Fruit fly (Drosophila melanogaster): ENCODE results near the gene wor.

Gene wor

DNA sequence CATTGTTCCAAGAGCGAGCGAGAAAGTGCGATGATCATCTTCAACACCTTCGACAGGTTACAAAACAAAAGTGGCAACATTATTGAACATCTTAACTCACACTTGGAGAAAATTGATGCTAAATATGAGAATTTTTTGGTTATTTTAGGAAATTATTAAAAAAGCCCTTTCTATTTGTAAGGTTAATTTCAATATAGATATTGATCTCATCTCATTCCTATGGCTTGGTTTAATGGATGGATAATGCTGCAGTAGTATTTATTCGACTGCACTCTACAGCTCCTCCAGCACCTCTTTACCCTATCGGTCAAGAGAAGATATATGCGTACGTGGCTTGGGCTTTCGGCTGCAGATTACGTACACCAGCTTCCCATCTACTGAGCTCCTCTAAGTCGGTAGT, 38.6 kb downstream of the wor start (continued):
- TF ChIP-seq vri (GFP tag; optimal IDR thresholded peaks at IDR 0.05), result no peak
- 0 out of 3 replicates have a peak, but pooled peaks have one; percentile 36 for TF ChIP-seq CG6163 (GFP tag; IDR thresholded peaks at IDR 0.05)
- peak; percentile 4 for TF ChIP-seq CG6792 (GFP tag; optimal IDR thresholded peaks at IDR 0.05)
- no peak for TF ChIP-seq CG11294 (GFP tag; IDR thresholded peaks at IDR 0.05)
- TF ChIP-seq achi (GFP tag; optimal IDR thresholded peaks at IDR 0.05), result peak; percentile 29
- no peak for TF ChIP-seq Gug (GFP tag; IDR thresholded peaks at IDR 0.05)
- TF ChIP-seq Sox102F (GFP tag; optimal IDR thresholded peaks at IDR 0.05), result peak; percentile 40
- no peak for TF ChIP-seq Eip93F (GFP tag; optimal IDR thresholded peaks at IDR 0.05)
- no peak for TF ChIP-seq dac (GFP tag; optimal IDR thresholded peaks at IDR 0.05)
- no peak for TF ChIP-seq CG11902 (GFP tag; optimal IDR thresholded peaks at IDR 0.05)
- TF ChIP-seq lz (GFP tag; optimal IDR thresholded peaks at IDR 0.05), result peak; percentile 44
- TF ChIP-seq CG10669 (GFP tag; optimal IDR thresholded peaks at IDR 0.05), result peak; percentile 65
- peak; percentile 67 for TF ChIP-seq dsx (GFP tag; optimal IDR thresholded peaks at IDR 0.05; ENCODE audit: poor library complexity, severe bottlenecking)
- peak; percentile 44 for TF ChIP-seq CG31627 (GFP tag; optimal IDR thresholded peaks at IDR 0.05)
- no peak for TF ChIP-seq fkh (GFP tag; optimal IDR thresholded peaks at IDR 0.05)
- no peak for TF ChIP-seq eg (GFP tag; IDR thresholded peaks at IDR 0.05)
- TF ChIP-seq CG8119 (GFP tag; IDR thresholded peaks at IDR 0.05), result no peak
- peak; percentile 62 for TF ChIP-seq CG10631 (GFP tag; optimal IDR thresholded peaks at IDR 0.05)
- no peak for TF ChIP-seq Lpt (GFP tag; optimal IDR thresholded peaks at IDR 0.05)
- TF ChIP-seq Sox14 (GFP tag; optimal IDR thresholded peaks at IDR 0.05), result peak; percentile 57
- no peak for TF ChIP-seq salr (GFP tag; optimal IDR thresholded peaks at IDR 0.05)
- TF ChIP-seq CG8319 (GFP tag; optimal IDR thresholded peaks at IDR 0.05), result peak; percentile 11
- peak; percentile 5 for TF ChIP-seq CG9139 (GFP tag; optimal IDR thresholded peaks at IDR 0.05)
- TF ChIP-seq CG15336 (GFP tag; IDR thresholded peaks at IDR 0.05), result no peak
- TF ChIP-seq CG11762 (GFP tag; optimal IDR thresholded peaks at IDR 0.05; ENCODE audit: insufficient read depth), result peak; percentile 19
- peak; percentile 29 for TF ChIP-seq CG3919 (GFP tag; optimal IDR thresholded peaks at IDR 0.05)
- no peak for TF ChIP-seq CG7368 (GFP tag; optimal IDR thresholded peaks at IDR 0.05)

DNA sequence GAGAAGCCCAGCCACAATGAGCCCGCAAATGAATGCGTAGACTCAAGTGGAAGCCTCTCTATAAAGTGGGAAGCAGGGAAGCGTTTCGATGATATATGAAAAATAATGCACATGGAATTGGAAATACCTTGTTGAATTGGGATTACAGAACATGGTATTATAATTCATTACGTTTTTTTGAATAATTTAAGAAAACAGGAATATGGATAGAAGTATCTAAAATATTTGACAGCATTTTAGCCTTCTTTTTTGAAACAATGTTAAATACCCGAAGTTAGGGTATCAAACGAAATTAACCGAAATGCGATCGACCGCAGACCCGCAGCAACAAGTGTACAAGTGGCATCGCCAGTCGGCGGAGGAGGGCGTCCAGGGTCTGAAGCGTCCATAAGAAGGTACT, 39.3 kb downstream of the wor start:
- TF ChIP-seq Sox102F (GFP tag; optimal IDR thresholded peaks at IDR 0.05), result peak; percentile 64
- peak; percentile 85 for TF ChIP-seq CG10669 (GFP tag; optimal IDR thresholded peaks at IDR 0.05)
- TF ChIP-seq CG8319 (GFP tag; optimal IDR thresholded peaks at IDR 0.05), result peak; percentile 55
- TF ChIP-seq lz (GFP tag; optimal IDR thresholded peaks at IDR 0.05), result peak; percentile 80
- TF ChIP-seq CG7368 (GFP tag; optimal IDR thresholded peaks at IDR 0.05), result peak; percentile 48
- TF ChIP-seq CG15336 (GFP tag; IDR thresholded peaks at IDR 0.05), result no peak
- peak; percentile 77 for TF ChIP-seq Hr39 (GFP tag; optimal IDR thresholded peaks at IDR 0.05)
- TF ChIP-seq acj6 (GFP tag; optimal IDR thresholded peaks at IDR 0.05), result peak; percentile 75
- no peak for TF ChIP-seq CG11294 (GFP tag; IDR thresholded peaks at IDR 0.05)
- TF ChIP-seq svp (GFP tag), result peak; percentile 85
- no peak for TF ChIP-seq Hr4 (GFP tag; optimal IDR thresholded peaks at IDR 0.05)
- TF ChIP-seq fd59A (GFP tag; optimal IDR thresholded peaks at IDR 0.05), result peak; percentile 76
- TF ChIP-seq Lpt (GFP tag; optimal IDR thresholded peaks at IDR 0.05), result no peak
- peak; percentile 78 to 90 for TF ChIP-seq ss (GFP tag; optimal IDR thresholded peaks at IDR 0.05)
- peak; percentile 72 for TF ChIP-seq pdm3 (GFP tag; optimal IDR thresholded peaks at IDR 0.05)
- TF ChIP-seq Sox15 (GFP tag; optimal IDR thresholded peaks at IDR 0.05), result peak; percentile 9
- TF ChIP-seq cyc (GFP tag; optimal IDR thresholded peaks at IDR 0.05), result peak; percentile 70
- peak; percentile 82 for TF ChIP-seq CG10631 (GFP tag; optimal IDR thresholded peaks at IDR 0.05)
- TF ChIP-seq Ets96B (tag; optimal IDR thresholded peaks at IDR 0.05), result peak; percentile 90
- TF ChIP-seq CG31627 (GFP tag; optimal IDR thresholded peaks at IDR 0.05), result peak; percentile 71
- TF ChIP-seq Blimp-1 (GFP tag; optimal IDR thresholded peaks at IDR 0.05), result peak; percentile 21
- peak; percentile 62 for TF ChIP-seq CG34406 (GFP tag; optimal IDR thresholded peaks at IDR 0.05)
- peak; percentile 34 for TF ChIP-seq CG1621 (tag; optimal IDR thresholded peaks at IDR 0.05)
- peak; percentile 59 for TF ChIP-seq achi (GFP tag; optimal IDR thresholded peaks at IDR 0.05)
- peak; percentile 69 for TF ChIP-seq Eip75B (GFP tag; optimal IDR thresholded peaks at IDR 0.05)
- TF ChIP-seq dac (GFP tag; optimal IDR thresholded peaks at IDR 0.05), result no peak
- peak; percentile 19 for TF ChIP-seq net (GFP tag; optimal IDR thresholded peaks at IDR 0.05)
- peak; percentile 80 for TF ChIP-seq Met (GFP tag; optimal IDR thresholded peaks at IDR 0.05)
- TF ChIP-seq dsx (GFP tag; optimal IDR thresholded peaks at IDR 0.05; ENCODE audit: poor library complexity, severe bottlenecking), result peak; percentile 84
- TF ChIP-seq CG16779 (tag; optimal IDR thresholded peaks at IDR 0.05), result peak; percentile 11
- TF ChIP-seq CG9139 (GFP tag; optimal IDR thresholded peaks at IDR 0.05), result peak; percentile 76
- TF ChIP-seq Eip78C (GFP tag), result peak; percentile 95
- peak; percentile 82 for TF ChIP-seq CG6808 (GFP tag; optimal IDR thresholded peaks at IDR 0.05)
- no peak for TF ChIP-seq Hr38 (GFP tag; optimal IDR thresholded peaks at IDR 0.05)
- peak; percentile 64 for TF ChIP-seq OdsH (GFP tag; optimal IDR thresholded peaks at IDR 0.05)
- TF ChIP-seq Gug (GFP tag; IDR thresholded peaks at IDR 0.05), result no peak
- TF ChIP-seq topi (GFP tag; optimal IDR thresholded peaks at IDR 0.05), result peak; percentile 82

All from whole organism, prepupa.